Fruit fly (Drosophila melanogaster): ENCODE data around the gene CG34251.

DNA sequence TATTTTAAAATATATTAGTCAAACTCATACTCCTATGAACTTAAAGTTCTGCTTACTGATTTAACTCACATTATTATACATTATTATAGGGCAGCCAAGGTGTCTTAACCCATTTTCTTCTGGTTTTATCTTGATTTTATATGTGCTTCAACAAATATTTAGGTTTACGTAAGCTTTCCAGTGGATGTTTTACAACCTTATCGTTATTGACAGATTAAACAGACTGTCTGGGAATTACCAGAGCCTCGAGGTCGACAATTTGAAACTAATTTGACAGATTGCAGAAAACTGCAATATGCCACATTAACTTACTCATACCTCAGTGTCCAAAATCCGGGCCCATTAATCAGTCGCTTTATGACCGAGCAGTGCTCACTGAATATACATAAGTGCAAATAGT lies 40.2 kb upstream of the CG34251 start:
- no peak for TF ChIP-seq CrebA (GFP tag; optimal IDR thresholded peaks at IDR 0.05; ENCODE audit: borderline replicate concordance)
- no peak for TF ChIP-seq Dfd (GFP tag; optimal IDR thresholded peaks at IDR 0.05)
- TF ChIP-seq lola (GFP tag; optimal IDR thresholded peaks at IDR 0.05) = no peak
- TF ChIP-seq CG32264 (GFP tag; optimal IDR thresholded peaks at IDR 0.05) = no peak
- no peak for TF ChIP-seq usp (GFP tag; optimal IDR thresholded peaks at IDR 0.05)
- TF ChIP-seq psq (GFP tag; optimal IDR thresholded peaks at IDR 0.05) = no peak
- no peak for TF ChIP-seq br (GFP tag; optimal IDR thresholded peaks at IDR 0.05)
- no peak for TF ChIP-seq N (GFP tag; optimal IDR thresholded peaks at IDR 0.05)
- TF ChIP-seq pan (optimal IDR thresholded peaks at IDR 0.05) = no peak
- TF ChIP-seq Jra (GFP tag; optimal IDR thresholded peaks at IDR 0.05) = no peak

All from whole organism, wandering third instar larva.